Fruit fly (Drosophila melanogaster): Measurements from ENCODE around the gene Tudor-SN.

Tudor-SN gene

dm6 chr3L:233251-233650, 30.9 kb downstream of the Tudor-SN start, which contains the start of gene CG34453:
Gene CG34453, minus strand, starts transcription at chr3L:233351.
- no peak for TF ChIP-seq CG17801 (GFP tag; optimal IDR thresholded peaks at IDR 0.05; ENCODE audit: partially characterized antibody)

- no peak for TF ChIP-seq CG17801 (GFP tag; optimal IDR thresholded peaks at IDR 0.05; ENCODE audit: partially characterized antibody)
Measured at dm6 chr3L:232267-232666, 31.9 kb downstream of the Tudor-SN start, which contains the start of gene CG34454. Gene CG34454, minus strand, starts transcription at chr3L:232350.

dm6 chr3L:231504-231903, 32.7 kb downstream of the Tudor-SN start, which contains the start of gene CG42846:
Gene CG42846, minus strand, starts transcription at chr3L:231604.
- TF ChIP-seq CG17801 (GFP tag; optimal IDR thresholded peaks at IDR 0.05; ENCODE audit: partially characterized antibody): no peak

dm6 chr3L:225120-225519, 39.1 kb downstream of the Tudor-SN start:
- no peak for TF ChIP-seq CG17801 (GFP tag; optimal IDR thresholded peaks at IDR 0.05; ENCODE audit: partially characterized antibody)

- no peak for TF ChIP-seq CG17801 (GFP tag; optimal IDR thresholded peaks at IDR 0.05; ENCODE audit: partially characterized antibody)
Measured at dm6 chr3L:224004-224951, 39.9 kb downstream of the Tudor-SN start.

dm6 chr3L:223019-223902, 40.9 kb downstream of the Tudor-SN start, which contains the start of the genes pyx and CG33229:
Gene pyx, minus strand, starts transcription at chr3L:223069.
Gene CG33229, plus strand, starts transcription at chr3L:223852.
- TF ChIP-seq CG17801 (GFP tag; optimal IDR thresholded peaks at IDR 0.05; ENCODE audit: partially characterized antibody): peak; percentile 29

dm6 chr3L:217480-218118, 46.6 kb downstream of the Tudor-SN start, which contains the start of gene CG13877:
Gene CG13877, plus strand, starts transcription at chr3L:218068.
- no peak for TF ChIP-seq CG17801 (GFP tag; optimal IDR thresholded peaks at IDR 0.05; ENCODE audit: partially characterized antibody)

dm6 chr3L:216325-216724, 47.9 kb downstream of the Tudor-SN start, which contains the start of gene Kaz1-ORFB:
Gene Kaz1-ORFB, plus strand, starts transcription at chr3L:216625.
- TF ChIP-seq CG17801 (GFP tag; optimal IDR thresholded peaks at IDR 0.05; ENCODE audit: partially characterized antibody): no peak

dm6 chr3L:212520-212919, 51.7 kb downstream of the Tudor-SN start, which contains the start of the genes thoc7 and Dis3l2:
Gene thoc7, minus strand, starts transcription at chr3L:212687.
Gene Dis3l2, plus strand, starts transcription at chr3L:212709.
- peak; percentile 11 for TF ChIP-seq CG17801 (GFP tag; optimal IDR thresholded peaks at IDR 0.05; ENCODE audit: partially characterized antibody)

dm6 chr3L:211200-211599, 53.0 kb downstream of the Tudor-SN start, which contains the start of gene Prp4k:
Gene Prp4k, minus strand, starts transcription at chr3L:211457.
- peak; percentile 40 for TF ChIP-seq CG17801 (GFP tag; optimal IDR thresholded peaks at IDR 0.05; ENCODE audit: partially characterized antibody)

Measured in ovary, adult (tissue).